Fruit fly (Drosophila melanogaster) whole organism, prepupa: ENCODE results near the gene CG42676.

Experiments used
- Blimp-1 ChIP-seq: fragments of 200-800 bp; sonication (Bioruptor generic); optimal IDR thresholded peaks from 3 replicates; lab custom pipeline; 2017; ENCODE audit warnings: missing biosample characterization, missing genetic modification characterization, mild to moderate bottlenecking, moderate library complexity, missing genetic modification reagents
- CG10631 ChIP-seq: fragments of 200-800 bp; sonication (Bioruptor generic); optimal IDR thresholded peaks from 2 replicates; lab custom pipeline; 2016; ENCODE audit warnings: missing biosample characterization, missing genetic modification characterization
- CG10669 ChIP-seq: fragments of 200-800 bp; sonication (Bioruptor generic); optimal IDR thresholded peaks from 3 replicates; lab custom pipeline; 2018; ENCODE audit warnings: missing biosample characterization, mild to moderate bottlenecking, missing genetic modification characterization, moderate library complexity
- CG11294 ChIP-seq: fragments of 200-800 bp; sonication (Bioruptor generic); IDR thresholded peaks from 2 replicates; pipeline ENCODE4 v1.3.6; 2022; ENCODE audit warnings: missing biosample characterization, missing genetic modification characterization
- CG15336 ChIP-seq: fragments of 200-800 bp; sonication (Bioruptor generic); IDR thresholded peaks from 2 replicates; pipeline ENCODE4 v1.3.6; 2022; ENCODE audit warnings: missing biosample characterization, missing genetic modification characterization
- CG3032 ChIP-seq: fragments of 200-800 bp; optimal IDR thresholded peaks from 2 replicates; lab custom pipeline; 2019; ENCODE audit warnings: missing biosample characterization, mild to moderate bottlenecking, missing genetic modification characterization, moderate library complexity
- CG34406 ChIP-seq: fragments of 200-800 bp; sonication (Bioruptor generic); optimal IDR thresholded peaks from 3 replicates; lab custom pipeline; 2016; ENCODE audit warnings: missing biosample characterization, missing genetic modification characterization
- CG3919 ChIP-seq: fragments of 200-800 bp; sonication (Bioruptor generic); optimal IDR thresholded peaks from 3 replicates; lab custom pipeline; 2016; ENCODE audit warnings: missing biosample characterization, missing genetic modification characterization
- CG6163 ChIP-seq: fragments of 200-800 bp; sonication (Bioruptor generic); IDR thresholded peaks from 3 replicates; pipeline ENCODE4 v1.3.6; 2022; ENCODE audit warnings: missing biosample characterization, missing genetic modification characterization
- CG6792 ChIP-seq: fragments of 200-800 bp; sonication (Bioruptor generic); optimal IDR thresholded peaks from 3 replicates; lab custom pipeline; 2016; ENCODE audit warnings: missing biosample characterization, missing genetic modification characterization
- CG6854 ChIP-seq: fragments of 200-800 bp; sonication (Bioruptor generic); optimal IDR thresholded peaks from 2 replicates; lab custom pipeline; 2017; ENCODE audit warnings: missing biosample characterization, mild to moderate bottlenecking, missing genetic modification characterization
- CG8119 ChIP-seq: fragments of 200-800 bp; sonication (Bioruptor generic); IDR thresholded peaks from 3 replicates; pipeline ENCODE4 v1.3.6; 2022; ENCODE audit warnings: missing biosample characterization, missing genetic modification characterization
- CG8319 ChIP-seq: fragments of 200-800 bp; sonication (Bioruptor generic); optimal IDR thresholded peaks from 3 replicates; lab custom pipeline; 2016; ENCODE audit warnings: missing biosample characterization, missing genetic modification characterization
- CG9139 ChIP-seq: fragments of 200-800 bp; sonication (Bioruptor generic); optimal IDR thresholded peaks from 3 replicates; lab custom pipeline; 2017; ENCODE audit warnings: missing biosample characterization, mild to moderate bottlenecking, missing genetic modification characterization
- Eip75B ChIP-seq: fragments of 200-800 bp; sonication (Bioruptor generic); optimal IDR thresholded peaks from 3 replicates; lab custom pipeline; 2016; ENCODE audit warnings: missing biosample characterization, missing genetic modification characterization
- Eip93F ChIP-seq: fragments of 200-800 bp; sonication (Bioruptor generic); optimal IDR thresholded peaks from 2 replicates; lab custom pipeline; 2016; ENCODE audit warnings: missing biosample characterization, mild to moderate bottlenecking, missing genetic modification characterization
- Gug ChIP-seq: fragments of 200-800 bp; sonication (Bioruptor generic); IDR thresholded peaks from 2 replicates; pipeline ENCODE4 v1.3.6; 2022; ENCODE audit warnings: missing biosample characterization, missing genetic modification characterization
- Hr39 ChIP-seq: fragments of 200-800 bp; sonication (Bioruptor generic); optimal IDR thresholded peaks from 2 replicates; lab custom pipeline; 2016; ENCODE audit warnings: missing biosample characterization, missing genetic modification characterization
- Hr4 ChIP-seq: fragments of 200-800 bp; sonication (Bioruptor generic); optimal IDR thresholded peaks from 3 replicates; lab custom pipeline; 2016; ENCODE audit warnings: missing biosample characterization, missing genetic modification characterization
- Lpt ChIP-seq: fragments of 200-800 bp; sonication (Bioruptor generic); optimal IDR thresholded peaks from 3 replicates; lab custom pipeline; 2016; ENCODE audit warnings: missing biosample characterization, missing genetic modification characterization
- Met ChIP-seq: fragments of 200-800 bp; sonication (Bioruptor generic); optimal IDR thresholded peaks from 3 replicates; lab custom pipeline; 2016; ENCODE audit warnings: missing biosample characterization, missing genetic modification characterization
- Smox ChIP-seq: fragments of 200-800 bp; sonication (Bioruptor generic); optimal IDR thresholded peaks from 3 replicates; lab custom pipeline; 2016; ENCODE audit warnings: missing biosample characterization, missing genetic modification characterization
- Sox102F ChIP-seq: fragments of 200-800 bp; sonication (Bioruptor generic); optimal IDR thresholded peaks from 2 replicates; lab custom pipeline; 2016; ENCODE audit warnings: missing biosample characterization, mild to moderate bottlenecking, missing genetic modification characterization
- Sox14 ChIP-seq: fragments of 200-800 bp; sonication (Bioruptor generic); optimal IDR thresholded peaks from 3 replicates; lab custom pipeline; 2016; ENCODE audit warnings: missing biosample characterization, missing genetic modification characterization
- achi ChIP-seq: fragments of 200-800 bp; sonication (Bioruptor generic); optimal IDR thresholded peaks from 3 replicates; lab custom pipeline; 2016; ENCODE audit warnings: missing biosample characterization, missing genetic modification characterization
- acj6 ChIP-seq: fragments of 200-800 bp; sonication (Bioruptor generic); optimal IDR thresholded peaks from 3 replicates; lab custom pipeline; 2016; ENCODE audit warnings: missing biosample characterization, missing genetic modification characterization
- dac ChIP-seq: fragments of 200-800 bp; sonication (Bioruptor generic); optimal IDR thresholded peaks from 2 replicates; lab custom pipeline; 2017; ENCODE audit warnings: missing biosample characterization, mild to moderate bottlenecking, missing genetic modification characterization
- lz ChIP-seq: fragments of 200-800 bp; sonication (Bioruptor generic); optimal IDR thresholded peaks from 3 replicates; lab custom pipeline; 2016; ENCODE audit warnings: missing biosample characterization, missing genetic modification characterization
- net ChIP-seq: fragments of 200-800 bp; sonication (Bioruptor generic); optimal IDR thresholded peaks from 3 replicates; lab custom pipeline; 2016; ENCODE audit warnings: missing biosample characterization, missing genetic modification characterization
- pdm3 ChIP-seq: fragments of 200-800 bp; sonication (Bioruptor generic); optimal IDR thresholded peaks from 3 replicates; lab custom pipeline; 2016; ENCODE audit warnings: missing biosample characterization, missing genetic modification characterization
- salr ChIP-seq, 2 experiments: fragments of 200-800 bp; sonication (Bioruptor generic); optimal IDR thresholded peaks; 3 replicates each; lab custom pipeline; 2016 to 2018; ENCODE audit warnings: missing biosample characterization in 2 of 2, missing genetic modification characterization in 2 of 2, mild to moderate bottlenecking in 1 of 2
- spab ChIP-seq: fragments of 200-800 bp; sonication (Bioruptor generic); optimal IDR thresholded peaks from 2 replicates; lab custom pipeline; 2017; ENCODE audit warnings: missing biosample characterization, mild to moderate bottlenecking, missing genetic modification characterization, missing genetic modification reagents
- vri ChIP-seq: fragments of 200-800 bp; sonication (Bioruptor generic); optimal IDR thresholded peaks from 3 replicates; lab custom pipeline; 2016; ENCODE audit warnings: missing biosample characterization, mild to moderate bottlenecking, missing genetic modification characterization

CG42676 gene

DNA sequence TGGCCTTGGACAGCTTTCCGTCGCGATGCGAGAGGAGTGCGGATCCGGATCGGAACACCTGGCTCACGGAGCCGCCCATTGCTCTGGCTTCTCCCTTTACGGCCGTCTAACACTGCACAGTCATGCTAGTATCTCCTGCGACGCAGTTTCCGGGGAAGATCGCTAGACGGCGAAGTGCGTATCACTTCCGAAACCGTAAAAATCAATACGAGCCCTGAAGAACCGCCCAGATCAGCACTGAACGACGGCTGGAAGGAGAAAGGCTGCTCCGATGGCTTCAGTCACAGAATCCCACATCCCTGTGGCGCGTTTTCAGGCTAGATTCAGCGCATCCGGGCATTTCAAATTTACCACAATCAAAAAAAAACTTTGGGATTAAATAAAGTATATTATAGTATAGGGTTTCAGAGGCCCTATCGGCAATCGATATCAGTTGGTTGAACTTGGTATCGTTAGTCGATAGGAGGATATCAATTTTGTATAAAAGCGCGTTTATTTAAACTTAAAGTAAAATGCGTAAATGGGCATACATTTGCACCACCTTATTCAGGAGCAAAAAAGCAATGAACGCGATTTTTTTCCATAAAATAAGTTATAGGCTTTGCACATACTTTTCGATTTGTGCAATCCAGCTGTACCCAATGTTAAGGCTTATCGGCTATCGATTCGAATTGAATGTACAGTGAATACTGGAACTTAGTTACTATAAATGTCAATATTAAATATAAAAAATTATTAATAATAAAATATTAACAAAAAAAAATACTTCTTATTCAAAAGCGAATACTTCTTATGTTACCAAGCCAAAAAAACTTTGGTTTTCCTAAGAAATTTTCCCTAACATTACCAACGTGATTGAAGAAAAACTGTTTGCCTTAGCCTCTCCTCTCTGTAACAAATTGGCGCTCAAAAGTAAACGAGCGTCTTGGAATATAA lies 27.9 kb upstream of the CG42676 start, which contains the start of the genes CG13933 and PolD2 (continued):
- peak; percentile 67 for TF ChIP-seq Blimp-1 (GFP tag; lab: Kevin White, UChicago)
- peak; percentile 84 for TF ChIP-seq Gug (GFP tag; lab: Robert Waterston, UW)
- TF ChIP-seq CG34406 (GFP tag; lab: Kevin White, UChicago), result peak; percentile 99
- TF ChIP-seq Hr4 (GFP tag; lab: Kevin White, UChicago), result peak; percentile 96
- no peak for TF ChIP-seq CG3919 (GFP tag; lab: Kevin White, UChicago)
- TF ChIP-seq Hr39 (GFP tag; lab: Kevin White, UChicago), result peak; percentile 93
- peak; percentile 92 for TF ChIP-seq CG3032 (tag; lab: Kevin White, UChicago)
- TF ChIP-seq Sox14 (GFP tag; lab: Kevin White, UChicago), result peak; percentile 94
- TF ChIP-seq pdm3, result peak; percentile 93
- TF ChIP-seq Sox102F (GFP tag; lab: Kevin White, UChicago), result peak; percentile 94
- TF ChIP-seq dac (GFP tag; lab: Kevin White, UChicago), result no peak
- TF ChIP-seq Lpt (GFP tag; lab: Kevin White, UChicago), result peak; percentile 96
- TF ChIP-seq CG6854, result no peak
- TF ChIP-seq spab (GFP tag; lab: Kevin White, UChicago), result no peak
- TF ChIP-seq CG11294 (GFP tag; lab: Robert Waterston, UW), result peak; percentile 78
- peak; percentile 99 for TF ChIP-seq acj6 (GFP tag; lab: Kevin White, UChicago)
- TF ChIP-seq CG6163 (GFP tag; lab: Robert Waterston, UW), result peak; percentile 100
- TF ChIP-seq Eip93F, result peak; percentile 46

DNA sequence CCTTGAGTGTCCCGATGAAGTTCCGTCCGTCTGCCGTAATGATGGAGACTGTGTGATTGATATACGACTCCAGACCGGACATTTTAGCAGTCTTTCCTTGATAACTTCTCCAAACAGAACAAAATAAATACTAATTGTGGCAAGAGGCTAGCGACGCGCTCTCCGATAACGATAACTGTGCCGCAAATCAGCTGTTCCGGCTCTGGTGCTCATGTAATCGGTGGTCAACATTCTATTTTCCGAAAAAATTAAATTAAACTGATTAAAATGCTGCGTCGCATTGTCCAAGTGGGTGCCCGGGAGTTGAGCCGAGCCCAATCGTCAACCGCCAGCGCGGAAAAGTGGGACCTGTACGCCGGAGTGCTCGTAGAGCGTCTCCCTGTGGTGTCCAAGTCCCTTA lies 25.7 kb upstream of the CG42676 start, which contains the start of the genes CG2021 and mRpL46:
TSS of gene CG2021 (minus strand) at position 163 of the 400 bp plus-strand sequence.
TSS of gene mRpL46 (plus strand) at position 191 of the 400 bp plus-strand sequence.
- no peak for TF ChIP-seq net (GFP tag; lab: Kevin White, UChicago)
- no peak for TF ChIP-seq CG9139 (GFP tag; lab: Kevin White, UChicago)
- TF ChIP-seq CG34406 (GFP tag; lab: Kevin White, UChicago), result no peak
- TF ChIP-seq CG15336 (GFP tag; lab: Robert Waterston, UW), result no peak
- TF ChIP-seq Eip93F, result no peak
- TF ChIP-seq Smox (GFP tag; lab: Kevin White, UChicago), result no peak
- TF ChIP-seq Met, result no peak
- no peak for TF ChIP-seq CG10669
- no peak for TF ChIP-seq salr (GFP tag; optimal IDR thresholded peaks at IDR 0.05; lab: Kevin White, UChicago)
- TF ChIP-seq CG6792, result no peak
- TF ChIP-seq lz (GFP tag; lab: Kevin White, UChicago), result no peak
- TF ChIP-seq CG8119, result no peak
- no peak for TF ChIP-seq CG10631 (GFP tag; lab: Kevin White, UChicago)
- no peak for TF ChIP-seq Hr4 (GFP tag; lab: Kevin White, UChicago)
- TF ChIP-seq achi (GFP tag; lab: Kevin White, UChicago), result no peak
- TF ChIP-seq CG8319, result no peak
- TF ChIP-seq, all 60 proteins: peak for 0

DNA sequence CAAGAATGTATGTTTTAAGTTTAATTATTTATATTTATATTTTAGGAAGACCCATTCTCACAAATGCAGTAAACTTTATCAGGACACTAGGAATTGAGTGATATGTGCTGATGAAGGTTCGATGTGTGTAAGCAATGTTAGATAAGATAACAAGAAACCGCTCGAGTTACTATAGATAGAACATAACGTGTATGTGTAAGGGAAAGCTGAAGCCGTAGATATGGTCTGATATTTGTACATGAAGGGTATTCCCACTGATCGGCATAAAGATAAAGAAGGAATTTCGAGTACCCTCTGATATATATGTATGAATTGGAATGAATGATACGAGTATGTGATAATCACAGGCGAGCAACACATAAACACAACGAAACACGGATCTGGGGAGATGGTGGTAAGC lies 18.8 kb upstream of the CG42676 start:
- TF ChIP-seq Eip75B (GFP tag; lab: Kevin White, UChicago) (no peak), vri (GFP tag; lab: Kevin White, UChicago) (peak; percentile 43), Sox14 (GFP tag; lab: Kevin White, UChicago) (no peak)

DNA sequence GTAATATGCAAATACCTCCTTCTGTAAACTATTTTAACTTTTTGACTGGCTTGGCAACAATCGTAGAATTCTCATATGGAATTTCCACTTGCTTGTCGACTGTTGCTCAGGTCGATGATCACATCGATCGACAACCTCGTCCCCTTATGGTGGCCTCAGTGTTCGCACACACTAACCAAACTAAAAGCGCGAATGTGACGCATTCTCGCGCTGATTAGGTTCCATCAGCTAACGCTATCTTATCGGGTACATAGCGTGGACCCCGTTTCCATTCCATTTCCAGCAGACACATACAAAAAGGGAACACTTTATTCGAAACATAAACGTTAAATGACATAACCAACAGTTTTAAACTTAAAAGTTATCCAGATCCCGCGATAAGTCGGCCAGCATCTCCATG lies 13.6 kb upstream of the CG42676 start:
- TF ChIP-seq spab (GFP tag; lab: Kevin White, UChicago), result no peak
- peak; percentile 49 for TF ChIP-seq vri (GFP tag; lab: Kevin White, UChicago)
